Fruit fly (Drosophila melanogaster): Measurements from ENCODE around the gene FER.

- TF ChIP-seq CTCF (optimal IDR thresholded peaks at IDR 0.05) (no peak), CG8478 (optimal IDR thresholded peaks at IDR 0.05) (no peak)
Measured at dm6 chr3R:9352595-9353275, 41.6 kb downstream of the FER start.
